Fruit fly (Drosophila melanogaster) whole organism, embryonic: Measurements from ENCODE around the gene CG42763.

ENCODE experiments used
- BEAF-32 ChIP-seq: fragments of 200-800 bp; sonication (Bioruptor generic); optimal IDR thresholded peaks from 3 replicates; lab custom pipeline; 2017; ENCODE audit warnings: missing biosample characterization, missing genetic modification characterization, mild to moderate bottlenecking, moderate library complexity, missing genetic modification reagents
- CG10462 ChIP-seq: fragments of 200-800 bp; sonication (Bioruptor generic); optimal IDR thresholded peaks from 2 replicates; lab custom pipeline; 2016; ENCODE audit warnings: missing biosample characterization, missing genetic modification characterization
- CG10959 ChIP-seq: fragments of 200-800 bp; sonication (Bioruptor generic); IDR thresholded peaks from 2 replicates; pipeline ENCODE4 v1.3.6; 2022; ENCODE audit warnings: missing biosample characterization, missing genetic modification characterization
- CG11456 ChIP-seq: fragments of 200-800 bp; sonication (Bioruptor generic); IDR thresholded peaks from 3 replicates; pipeline ENCODE4 v1.3.6; 2022; ENCODE audit warnings: missing biosample characterization, missing genetic modification characterization
- CG13287 ChIP-seq: fragments of 200-800 bp; sonication (Bioruptor generic); IDR thresholded peaks from 2 replicates; pipeline ENCODE4 v1.3.6; 2022; ENCODE audit warnings: missing biosample characterization, missing genetic modification characterization; ENCODE audit not compliant: partially characterized antibody
- CG14050 ChIP-seq: fragments of 200-800 bp; sonication (Bioruptor generic); IDR thresholded peaks from 3 replicates; pipeline ENCODE4 v1.3.6; 2022; ENCODE audit warnings: missing biosample characterization, missing genetic modification characterization
- CG14860 ChIP-seq: fragments of 200-800 bp; sonication (Bioruptor generic); IDR thresholded peaks from 3 replicates; pipeline ENCODE4 v1.3.6; 2022; ENCODE audit warnings: missing biosample characterization, missing genetic modification characterization; ENCODE audit not compliant: partially characterized antibody
- CG17829 ChIP-seq: fragments of 200-800 bp; optimal IDR thresholded peaks from 2 replicates; lab custom pipeline; 2019; ENCODE audit warnings: missing biosample characterization, mild to moderate bottlenecking, missing genetic modification characterization, moderate library complexity
- CG2116 ChIP-seq: fragments of 200-800 bp; sonication (Bioruptor generic); optimal IDR thresholded peaks from 3 replicates; lab custom pipeline; 2018; ENCODE audit warnings: missing biosample characterization, mild to moderate bottlenecking, missing genetic modification characterization
- CG34224 ChIP-seq: fragments of 200-800 bp; sonication (Bioruptor generic); IDR thresholded peaks from 3 replicates; pipeline ENCODE4 v1.3.6; 2022; ENCODE audit warnings: missing biosample characterization, missing genetic modification characterization; ENCODE audit not compliant: partially characterized antibody
- CG3995 ChIP-seq: fragments of 200-800 bp; sonication (Bioruptor generic); optimal IDR thresholded peaks from 3 replicates; lab custom pipeline; 2016; ENCODE audit warnings: missing biosample characterization, missing genetic modification characterization
- CG4404 ChIP-seq: fragments of 200-800 bp; sonication (Bioruptor generic); IDR thresholded peaks from 2 replicates; pipeline ENCODE4 v1.3.6; 2022; ENCODE audit warnings: missing biosample characterization, missing genetic modification characterization
- CG4617 ChIP-seq: fragments of 200-800 bp; sonication (Bioruptor generic); optimal IDR thresholded peaks from 3 replicates; lab custom pipeline; 2016; ENCODE audit warnings: missing biosample characterization, missing genetic modification characterization, borderline replicate concordance
- CG4854 ChIP-seq: fragments of 200-800 bp; sonication (Bioruptor generic); optimal IDR thresholded peaks from 2 replicates; lab custom pipeline; 2016; ENCODE audit warnings: missing biosample characterization, missing genetic modification characterization, inconsistent platforms
- CG5953 ChIP-seq: fragments of 200-800 bp; sonication (Bioruptor generic); IDR thresholded peaks from 2 replicates; pipeline ENCODE4 v1.3.6; 2022; ENCODE audit warnings: missing biosample characterization, missing genetic modification characterization
- CG8281 ChIP-seq: fragments of 200-800 bp; sonication (Bioruptor generic); optimal IDR thresholded peaks from 2 replicates; lab custom pipeline; 2018; ENCODE audit warnings: missing biosample characterization, mild to moderate bottlenecking, missing genetic modification characterization, moderate library complexity
- Camta ChIP-seq: fragments of 200-800 bp; sonication (Bioruptor generic); optimal IDR thresholded peaks from 2 replicates; lab custom pipeline; 2016; ENCODE audit warnings: missing biosample characterization, missing genetic modification characterization
- Dll ChIP-seq: fragments of 200-800 bp; sonication (Bioruptor generic); IDR thresholded peaks from 4 replicates; pipeline ENCODE4 v1.3.6; 2022; ENCODE audit warnings: missing biosample characterization, missing genetic modification characterization; ENCODE audit not compliant: partially characterized antibody
- Ets65A ChIP-seq: fragments of 200-800 bp; sonication (Bioruptor generic); peaks from one replicate; lab custom pipeline; 2016; ENCODE audit warnings: missing biosample characterization, missing genetic modification characterization
- Hey ChIP-seq: fragments of 200-800 bp; sonication (Bioruptor generic); optimal IDR thresholded peaks from 3 replicates; lab custom pipeline; 2018; ENCODE audit warnings: missing biosample characterization, mild to moderate bottlenecking, missing genetic modification characterization
- Hr39 ChIP-seq: fragments of >200 bp; optimal IDR thresholded peaks from 2 replicates; lab custom pipeline; 2017
- Hsf ChIP-seq: fragments of 200-800 bp; sonication (Bioruptor generic); optimal IDR thresholded peaks from 3 replicates; lab custom pipeline; 2016; ENCODE audit warnings: missing biosample characterization, missing genetic modification characterization
- MBD-R2 ChIP-seq: fragments of 200-800 bp; sonication (Bioruptor generic); IDR thresholded peaks from 2 replicates; pipeline ENCODE4 v1.3.6; 2022; ENCODE audit warnings: missing biosample characterization, missing genetic modification characterization
- MESR4 ChIP-seq: fragments of 200-800 bp; sonication (Bioruptor generic); optimal IDR thresholded peaks from 2 replicates; lab custom pipeline; 2018; ENCODE audit warnings: missing biosample characterization, mild to moderate bottlenecking, missing genetic modification characterization, moderate library complexity
- Ptx1 ChIP-seq: fragments of 200-800 bp; sonication (Bioruptor generic); IDR thresholded peaks from 2 replicates; pipeline ENCODE4 v1.3.6; 2022; ENCODE audit warnings: missing biosample characterization, missing genetic modification characterization
- Ravus ChIP-seq: fragments of 200-800 bp; sonication (Bioruptor generic); IDR thresholded peaks from 2 replicates; pipeline ENCODE4 v1.3.6; 2022; ENCODE audit warnings: missing biosample characterization, missing genetic modification characterization
- Taf1 ChIP-seq: fragments of 200-800 bp; sonication (Bioruptor generic); IDR thresholded peaks from 2 replicates; pipeline ENCODE4 v1.3.6; 2022; ENCODE audit warnings: missing biosample characterization, missing genetic modification characterization
- Tbp ChIP-seq: fragments of >200 bp; optimal IDR thresholded peaks from 2 replicates; lab custom pipeline; 2018; ENCODE audit warnings: missing biosample characterization, missing genetic modification characterization
- YL-1 ChIP-seq: fragments of 200-800 bp; sonication (Bioruptor generic); optimal IDR thresholded peaks from 3 replicates; lab custom pipeline; 2017; ENCODE audit warnings: missing biosample characterization, mild to moderate bottlenecking, missing genetic modification characterization
- aop ChIP-seq: fragments of 200-800 bp; sonication (Bioruptor generic); IDR thresholded peaks from 2 replicates; pipeline ENCODE4 v1.3.6; 2022; ENCODE audit warnings: missing biosample characterization, missing genetic modification characterization
- ash1 ChIP-seq: fragments of 200-800 bp; sonication (Bioruptor generic); optimal IDR thresholded peaks from 2 replicates; lab custom pipeline; 2018; ENCODE audit warnings: missing biosample characterization, mild to moderate bottlenecking, missing genetic modification characterization
- chinmo ChIP-seq: fragments of 200-800 bp; sonication (Bioruptor generic); IDR thresholded peaks from 4 replicates; pipeline ENCODE4 v1.3.6; 2022; ENCODE audit warnings: missing biosample characterization, missing genetic modification characterization; ENCODE audit not compliant: partially characterized antibody
- crol ChIP-seq: fragments of 200-800 bp; sonication (Bioruptor generic); IDR thresholded peaks from 2 replicates; pipeline ENCODE4 v1.3.6; 2022; ENCODE audit warnings: missing biosample characterization, missing genetic modification characterization
- crp ChIP-seq, 2 experiments: fragments of 200-800 bp; sonication (Bioruptor generic); optimal IDR thresholded peaks; 2 replicates in 1 of 2; 3 replicates in 1 of 2; lab custom pipeline; 2017; ENCODE audit warnings: missing biosample characterization in 2 of 2, missing genetic modification characterization in 2 of 2, mild to moderate bottlenecking in 1 of 2, moderate library complexity in 1 of 2
- gsb ChIP-seq: fragments of 200-800 bp; sonication (Bioruptor generic); IDR thresholded peaks from 2 replicates; pipeline ENCODE4 v1.3.6; 2022; ENCODE audit warnings: missing biosample characterization, missing genetic modification characterization
- hth ChIP-seq: fragments of >200 bp; optimal IDR thresholded peaks from 2 replicates; lab custom pipeline; 2017; ENCODE audit warnings: inconsistent platforms
- kah ChIP-seq: fragments of 200-800 bp; sonication (Bioruptor generic); optimal IDR thresholded peaks from 2 replicates; lab custom pipeline; 2018; ENCODE audit warnings: missing biosample characterization, mild to moderate bottlenecking, missing genetic modification characterization
- maf-S ChIP-seq: fragments of 200-800 bp; sonication (Bioruptor generic); optimal IDR thresholded peaks from 2 replicates; lab custom pipeline; 2016; ENCODE audit warnings: missing biosample characterization, missing genetic modification characterization
- mam ChIP-seq: fragments of 200-800 bp; sonication (Bioruptor generic); optimal IDR thresholded peaks from 3 replicates; lab custom pipeline; 2016; ENCODE audit warnings: missing biosample characterization, missing genetic modification characterization
- nom ChIP-seq: fragments of 200-800 bp; sonication (Bioruptor generic); optimal IDR thresholded peaks from 2 replicates; lab custom pipeline; 2017; ENCODE audit warnings: missing biosample characterization, missing genetic modification characterization, mild to moderate bottlenecking, moderate library complexity, missing genetic modification reagents
- org-1 ChIP-seq: fragments of 200-800 bp; sonication (Bioruptor generic); optimal IDR thresholded peaks from 2 replicates; lab custom pipeline; 2017; ENCODE audit warnings: missing biosample characterization, missing genetic modification characterization
- pho ChIP-seq: fragments of 200-800 bp; sonication (Bioruptor generic); optimal IDR thresholded peaks from 2 replicates; lab custom pipeline; 2016; ENCODE audit warnings: missing biosample characterization, missing genetic modification characterization
- pzg ChIP-seq: fragments of 200-800 bp; sonication (Bioruptor generic); optimal IDR thresholded peaks from 3 replicates; lab custom pipeline; 2018; ENCODE audit warnings: missing biosample characterization, mild to moderate bottlenecking, missing genetic modification characterization, moderate library complexity
- sens ChIP-seq: fragments of 200-800 bp; sonication (Bioruptor generic); peaks from one replicate; lab custom pipeline; 2016; ENCODE audit warnings: missing biosample characterization, missing genetic modification characterization
- sim ChIP-seq: fragments of 200-800 bp; sonication (Bioruptor generic); IDR thresholded peaks from 2 replicates; pipeline ENCODE4 v1.3.6; 2022; ENCODE audit warnings: missing biosample characterization, missing genetic modification characterization
- sr ChIP-seq: fragments of 200-800 bp; sonication (Bioruptor generic); IDR thresholded peaks from 3 replicates; pipeline ENCODE4 v1.3.6; 2022; ENCODE audit warnings: missing biosample characterization, missing genetic modification characterization
- tgo ChIP-seq: fragments of 200-800 bp; sonication (Bioruptor generic); IDR thresholded peaks from 3 replicates; pipeline ENCODE4 v1.3.6; 2022; ENCODE audit warnings: missing biosample characterization, missing genetic modification characterization
- trem ChIP-seq: fragments of 200-800 bp; optimal IDR thresholded peaks from 3 replicates; lab custom pipeline; 2019; ENCODE audit warnings: missing biosample characterization, mild to moderate bottlenecking, missing genetic modification characterization, moderate library complexity
- vfl ChIP-seq: fragments of 200-800 bp; sonication (Bioruptor generic); optimal IDR thresholded peaks from 2 replicates; lab custom pipeline; 2016; ENCODE audit warnings: missing biosample characterization, missing genetic modification characterization
- zen ChIP-seq: fragments of 200-800 bp; sonication (Bioruptor generic); optimal IDR thresholded peaks from 3 replicates; lab custom pipeline; 2018; ENCODE audit warnings: missing biosample characterization, mild to moderate bottlenecking, missing genetic modification characterization, moderate library complexity
- zfh2 ChIP-seq: fragments of 200-800 bp; sonication (Bioruptor generic); optimal IDR thresholded peaks from 2 replicates; lab custom pipeline; 2016; ENCODE audit warnings: missing biosample characterization, missing genetic modification characterization

CG42763 gene

dm6 chr2L:8123711-8124379 is 21.1 kb downstream of the CG42763 start, which contains the start of the genes mon2 and CG8673:
Gene mon2, minus strand, starts transcription at chr2L:8124010.
Gene CG8673, plus strand, starts transcription at chr2L:8124329.
- no peak for TF ChIP-seq maf-S (GFP tag; lab: Kevin White, UChicago)
- peak; percentile 30 for TF ChIP-seq sens (GFP tag; lab: Kevin White, UChicago)
- no peak for TF ChIP-seq CG10959
- TF ChIP-seq Tbp, result no peak
- no peak for TF ChIP-seq aop (GFP tag; lab: Robert Waterston, UW)
- peak; percentile 3 for TF ChIP-seq BEAF-32 (GFP tag; lab: Kevin White, UChicago)
- TF ChIP-seq pzg (GFP tag; lab: Kevin White, UChicago), result peak; percentile 42
- TF ChIP-seq Hey (tag; lab: Kevin White, UChicago), result no peak
- TF ChIP-seq CG17829 (tag; lab: Kevin White, UChicago), result peak; percentile 9
- TF ChIP-seq Ptx1 (GFP tag; lab: Robert Waterston, UW), result no peak
- TF ChIP-seq Camta, result no peak
- no peak for TF ChIP-seq CG5953
- no peak for TF ChIP-seq Ravus (GFP tag; lab: Robert Waterston, UW)
- no peak for TF ChIP-seq ash1 (GFP tag; lab: Kevin White, UChicago)
- TF ChIP-seq nom, result peak; percentile 2
- no peak for TF ChIP-seq org-1 (GFP tag; lab: Kevin White, UChicago)
- TF ChIP-seq CG2116 (GFP tag; lab: Kevin White, UChicago), result peak; percentile 96
- TF ChIP-seq CG4404 (GFP tag; lab: Robert Waterston, UW), result no peak
- TF ChIP-seq zfh2 (GFP tag; lab: Kevin White, UChicago), result no peak
- no peak for TF ChIP-seq trem (tag; lab: Kevin White, UChicago)
- no peak for TF ChIP-seq gsb (GFP tag; lab: Robert Waterston, UW)
- no peak for TF ChIP-seq pho (GFP tag; lab: Kevin White, UChicago)
- peak; percentile 57 for TF ChIP-seq YL-1 (GFP tag; lab: Kevin White, UChicago)
- no peak for TF ChIP-seq zen
- no peak for TF ChIP-seq Taf1 (GFP tag; lab: Robert Waterston, UW)
- no peak for TF ChIP-seq tgo (GFP tag; lab: Robert Waterston, UW)
- TF ChIP-seq CG34224 (GFP tag; lab: Robert Waterston, UW), result peak; percentile 41; the same call in 1 of the 3 replicates
- TF ChIP-seq sim (GFP tag; lab: Robert Waterston, UW), result no peak
- peak; percentile 70 for TF ChIP-seq MBD-R2 (GFP tag; lab: Robert Waterston, UW)
- TF ChIP-seq CG11456 (GFP tag; lab: Robert Waterston, UW), result no peak
- TF ChIP-seq Hsf, result no peak
- peak; percentile 63 for TF ChIP-seq CG4854
- TF ChIP-seq CG14050 (GFP tag; lab: Robert Waterston, UW), result no peak
- peak; percentile 94 for TF ChIP-seq CG3995 (GFP tag; lab: Kevin White, UChicago)
- TF ChIP-seq kah (GFP tag; lab: Kevin White, UChicago), result no peak
- TF ChIP-seq Ets65A, result peak; percentile 81
- TF ChIP-seq crol (GFP tag; lab: Robert Waterston, UW), result peak; percentile 89
- no peak for TF ChIP-seq CG10462 (GFP tag; lab: Kevin White, UChicago)
- TF ChIP-seq Hr39 (lab: Kevin White, UChicago), result no peak
- TF ChIP-seq vfl, result no peak
- TF ChIP-seq chinmo (GFP tag; lab: Robert Waterston, UW), result no peak
- no peak for TF ChIP-seq CG14860 (GFP tag; lab: Robert Waterston, UW)
- TF ChIP-seq crp (GFP tag; optimal IDR thresholded peaks at IDR 0.05; lab: Kevin White, UChicago), result peak in 1 of 2 experiments; percentile 72
- peak; percentile 58 for TF ChIP-seq CG4617
- TF ChIP-seq CG8281 (tag; lab: Kevin White, UChicago), result no peak
- no peak for TF ChIP-seq hth (lab: Kevin White, UChicago)
- TF ChIP-seq CG13287, result peak; percentile 30
- no peak for TF ChIP-seq sr (GFP tag; lab: Robert Waterston, UW)
- TF ChIP-seq Dll (GFP tag; lab: Robert Waterston, UW), result 0 out of 4 replicates have a peak, but pooled peaks have one; percentile 15
- TF ChIP-seq mam (GFP tag; lab: Kevin White, UChicago), result no peak
- TF ChIP-seq MESR4 (GFP tag; lab: Kevin White, UChicago), result peak; percentile 90
